Worm (Caenorhabditis elegans): ENCODE data around the gene C27H5.12.

The C27H5.12 gene

ce11 chrII:7147550-7147949 is 13.9 kb downstream of the C27H5.12 start (continued):
- peak; percentile 32 for TF ChIP-seq unc-130 (GFP tag; optimal IDR thresholded peaks at IDR 0.05)
- peak; percentile 17 for TF ChIP-seq lin-13 (GFP tag; optimal IDR thresholded peaks at IDR 0.05)
- no peak for TF ChIP-seq hif-1 (tag; optimal IDR thresholded peaks at IDR 0.05)
- TF ChIP-seq nhr-102 (tag; optimal IDR thresholded peaks at IDR 0.05) = no peak
- no peak for TF ChIP-seq lir-3 (tag; optimal IDR thresholded peaks at IDR 0.05)
- no peak for TF ChIP-seq madf-5 (GFP tag; IDR thresholded peaks at IDR 0.05)
- no peak for TF ChIP-seq fkh-10 (GFP tag; optimal IDR thresholded peaks at IDR 0.05)
- TF ChIP-seq dpl-1 (GFP tag; optimal IDR thresholded peaks at IDR 0.05) = peak; percentile 21
- TF ChIP-seq T26A8.4 (GFP tag; IDR thresholded peaks at IDR 0.05) = no peak
- TF ChIP-seq vab-7 (GFP tag; IDR thresholded peaks at IDR 0.05) = no peak
- TF ChIP-seq nhr-6 (tag; optimal IDR thresholded peaks at IDR 0.05) = no peak
- TF ChIP-seq spr-1 (tag; optimal IDR thresholded peaks at IDR 0.05) = no peak
- TF ChIP-seq rbr-2 (tag; optimal IDR thresholded peaks at IDR 0.05) = no peak
- TF ChIP-seq lin-39 (tag; optimal IDR thresholded peaks at IDR 0.05) = no peak
- no peak for TF ChIP-seq zfp-3 (GFP tag; conservative IDR thresholded peaks at IDR 0.05)
- TF ChIP-seq F10B5.3 (tag; optimal IDR thresholded peaks at IDR 0.05) = no peak
- no peak for TF ChIP-seq unc-39 (tag; optimal IDR thresholded peaks at IDR 0.05)
- no peak for TF ChIP-seq Y75B8A.6 (GFP tag; IDR thresholded peaks at IDR 0.05)
- peak; percentile 93 for TF ChIP-seq lin-38 (GFP tag; IDR thresholded peaks at IDR 0.05)
- TF ChIP-seq ZK546.5 (tag; optimal IDR thresholded peaks at IDR 0.05) = no peak
- TF ChIP-seq dmd-6 (GFP tag; IDR thresholded peaks at IDR 0.05) = no peak
- no peak for TF ChIP-seq F26F4.8 (GFP tag; conservative IDR thresholded peaks at IDR 0.05)
- no peak for TF ChIP-seq sdz-12 (GFP tag; optimal IDR thresholded peaks at IDR 0.05)
- TF ChIP-seq dve-1 (tag; optimal IDR thresholded peaks at IDR 0.05; ENCODE audit: insufficient read depth) = peak; percentile 34
- TF ChIP-seq mep-1 (tag; optimal IDR thresholded peaks at IDR 0.05) = peak; percentile 32
- no peak for TF ChIP-seq madf-9 (GFP tag; conservative IDR thresholded peaks at IDR 0.05)

ce11 chrII:7146240-7146639 is 15.2 kb downstream of the C27H5.12 start:
- TF ChIP-seq ceh-62 (tag; optimal IDR thresholded peaks at IDR 0.05) = no peak
- no peak for TF ChIP-seq unc-62 (GFP tag; optimal IDR thresholded peaks at IDR 0.05 in 1 of 2)
- TF ChIP-seq unc-62 (tag; optimal IDR thresholded peaks at IDR 0.05) = no peak
- no peak for TF ChIP-seq F26F4.8 (GFP tag; conservative IDR thresholded peaks at IDR 0.05)
- TF ChIP-seq duxl-1 (tag; optimal IDR thresholded peaks at IDR 0.05; ENCODE audit: poor library complexity) = no peak
- TF ChIP-seq F10B5.3 (tag; optimal IDR thresholded peaks at IDR 0.05) = no peak
- TF ChIP-seq ceh-44 (GFP tag; IDR thresholded peaks at IDR 0.05) = no peak
- no peak for TF ChIP-seq gei-8 (GFP tag; optimal IDR thresholded peaks at IDR 0.05)
- no peak for TF ChIP-seq fos-1 (tag; optimal IDR thresholded peaks at IDR 0.05)
- TF ChIP-seq tra-1 (GFP tag; IDR thresholded peaks at IDR 0.05) = no peak

ce11 chrII:7144307-7144706 is 17.1 kb downstream of the C27H5.12 start, which contains the start of gene npr-31:
Gene npr-31 (plus strand): TSS chrII:7144607.
- TF ChIP-seq T26A8.4 (GFP tag; IDR thresholded peaks at IDR 0.05) = no peak
- TF ChIP-seq snpc-4 (tag; optimal IDR thresholded peaks at IDR 0.05) = no peak
- TF ChIP-seq dmd-9 (GFP tag; IDR thresholded peaks at IDR 0.05) = no peak
- TF ChIP-seq F49E8.2 (tag; optimal IDR thresholded peaks at IDR 0.05; ENCODE audit: borderline replicate concordance) = no peak
- no peak for TF ChIP-seq saeg-2 (GFP tag; IDR thresholded peaks at IDR 0.05)
- TF ChIP-seq php-3 (GFP tag; IDR thresholded peaks at IDR 0.05) = no peak
- TF ChIP-seq zip-2 (tag; optimal IDR thresholded peaks at IDR 0.05) = no peak
- TF ChIP-seq pqm-1 (tag; optimal IDR thresholded peaks at IDR 0.05) = no peak
- TF ChIP-seq lir-3 (tag; optimal IDR thresholded peaks at IDR 0.05) = no peak
- no peak for TF ChIP-seq ztf-7 (tag; optimal IDR thresholded peaks at IDR 0.05)
- TF ChIP-seq nhr-48 (tag; optimal IDR thresholded peaks at IDR 0.05) = no peak

Measured in whole organism, L4 larva.